Fruit fly (Drosophila melanogaster): ENCODE results near the gene CG3505.

DNA sequence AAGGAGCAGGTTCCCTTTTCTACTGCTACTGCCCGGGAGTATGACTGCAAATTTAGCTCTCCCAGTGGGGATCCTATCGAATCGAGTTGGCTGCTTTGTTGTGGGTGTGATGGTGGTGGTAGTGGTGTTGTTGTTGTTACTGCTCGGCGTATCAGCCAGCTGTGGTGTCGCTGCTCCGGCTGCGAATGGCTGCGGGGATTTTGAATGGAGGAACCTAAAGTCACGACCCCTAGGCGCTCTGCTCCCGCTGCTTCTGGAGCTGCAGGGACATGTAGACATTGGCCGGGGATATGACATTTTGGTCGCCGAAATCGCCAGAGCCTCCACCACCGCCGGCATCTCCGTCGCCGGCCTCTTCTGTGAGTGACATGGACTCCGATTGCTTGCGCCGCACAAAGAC is 30.5 kb upstream of the CG3505 start:
- no peak for TF ChIP-seq CG7101 (tag; optimal IDR thresholded peaks at IDR 0.05)
- TF ChIP-seq CG12768 (GFP tag; optimal IDR thresholded peaks at IDR 0.05), result no peak
- TF ChIP-seq cic (GFP tag; optimal IDR thresholded peaks at IDR 0.05), result no peak
- no peak for TF ChIP-seq CG1620 (GFP tag; optimal IDR thresholded peaks at IDR 0.05)
- no peak for TF ChIP-seq CG14711 (tag; optimal IDR thresholded peaks at IDR 0.05)
- no peak for TF ChIP-seq Hr96 (GFP tag; optimal IDR thresholded peaks at IDR 0.05)
- TF ChIP-seq ovo (GFP tag; optimal IDR thresholded peaks at IDR 0.05), result no peak
- TF ChIP-seq CG33017 (tag; optimal IDR thresholded peaks at IDR 0.05), result no peak
- TF ChIP-seq Clk (GFP tag; optimal IDR thresholded peaks at IDR 0.05), result no peak
- no peak for TF ChIP-seq Mnt (GFP tag; optimal IDR thresholded peaks at IDR 0.05)
- TF ChIP-seq Crg-1 (GFP tag; optimal IDR thresholded peaks at IDR 0.05), result no peak
- no peak for TF ChIP-seq kay (GFP tag; ENCODE audit: borderline replicate concordance)
- TF ChIP-seq tj (GFP tag; optimal IDR thresholded peaks at IDR 0.05), result no peak

Data from whole organism, adult.